Fruit fly (Drosophila melanogaster): ENCODE results near the gene CG18417.
A peak's percentile ranks its signal among the peaks of the same experiment; 100 is the strongest.

The CG18417 gene

DNA sequence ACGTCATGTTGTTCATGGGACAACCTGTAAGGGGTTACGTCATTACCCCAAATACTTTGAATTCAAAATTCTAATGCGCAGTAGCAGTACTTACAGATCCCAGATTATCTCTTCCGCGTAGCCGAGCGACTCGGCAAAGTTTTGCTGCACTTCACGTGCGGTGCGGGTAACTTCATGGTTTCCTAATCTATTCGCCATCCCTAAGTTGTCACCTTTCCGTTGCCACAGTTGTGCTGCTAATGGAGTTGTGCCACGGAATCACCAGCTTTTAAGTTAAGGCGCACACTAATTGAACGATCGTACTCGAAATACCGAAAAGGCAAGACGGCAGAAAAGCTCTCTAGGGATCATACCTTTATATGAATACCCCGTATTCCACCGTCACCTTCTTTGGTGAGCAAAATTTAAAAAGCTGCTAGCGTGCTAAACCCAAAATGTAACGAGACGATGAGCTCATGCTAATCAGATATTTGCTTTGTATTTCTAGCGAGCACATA lies 40.0 kb upstream of the CG18417 start, which contains the start of gene pst (continued):
- peak; percentile 22 for TF ChIP-seq Atf3 (GFP tag; optimal IDR thresholded peaks at IDR 0.05)
- TF ChIP-seq CG7963 (GFP tag; IDR thresholded peaks at IDR 0.05; ENCODE audit: partially characterized antibody), result no peak
- no peak for TF ChIP-seq CG1647 (GFP tag; optimal IDR thresholded peaks at IDR 0.05)
- TF ChIP-seq CG10366 (GFP tag; IDR thresholded peaks at IDR 0.05), result no peak
- no peak for TF ChIP-seq psq (GFP tag; optimal IDR thresholded peaks at IDR 0.05)
- TF ChIP-seq CG15601 (tag; optimal IDR thresholded peaks at IDR 0.05), result no peak
- no peak for TF ChIP-seq Dfd (GFP tag; optimal IDR thresholded peaks at IDR 0.05)
- peak; percentile 44 for TF ChIP-seq Dp (GFP tag; optimal IDR thresholded peaks at IDR 0.05)
- no peak for TF ChIP-seq ap (GFP tag; IDR thresholded peaks at IDR 0.05)
- TF ChIP-seq CG3847 (GFP tag; IDR thresholded peaks at IDR 0.05), result no peak
- TF ChIP-seq CG3407 (GFP tag; optimal IDR thresholded peaks at IDR 0.05), result no peak
- no peak for TF ChIP-seq phol (tag; optimal IDR thresholded peaks at IDR 0.05)
- no peak for TF ChIP-seq Sry-δ (GFP tag; optimal IDR thresholded peaks at IDR 0.05)
- no peak for TF ChIP-seq Hmx (GFP tag; optimal IDR thresholded peaks at IDR 0.05)
- peak; percentile 14 for TF ChIP-seq D19A (tag; optimal IDR thresholded peaks at IDR 0.05)
- TF ChIP-seq Oli (tag; optimal IDR thresholded peaks at IDR 0.05), result no peak
- TF ChIP-seq CG17385 (GFP tag; optimal IDR thresholded peaks at IDR 0.05), result peak; percentile 50
- peak; percentile 25 for TF ChIP-seq tna (GFP tag; IDR thresholded peaks at IDR 0.05; ENCODE audit: partially characterized antibody)
- TF ChIP-seq CG6813 (GFP tag; optimal IDR thresholded peaks at IDR 0.05), result no peak
- no peak for TF ChIP-seq CG8388 (GFP tag; optimal IDR thresholded peaks at IDR 0.05)
- TF ChIP-seq Hr39 (optimal IDR thresholded peaks at IDR 0.05), result no peak
- TF ChIP-seq toy (GFP tag; IDR thresholded peaks at IDR 0.05), result no peak
- no peak for TF ChIP-seq CG31365 (tag; optimal IDR thresholded peaks at IDR 0.05)
- TF ChIP-seq CG9727 (GFP tag; optimal IDR thresholded peaks at IDR 0.05), result peak; percentile 29
- TF ChIP-seq bcd (GFP tag; optimal IDR thresholded peaks at IDR 0.05), result no peak
- no peak for TF ChIP-seq abd-A (tag; optimal IDR thresholded peaks at IDR 0.05)
- TF ChIP-seq Six4 (GFP tag; optimal IDR thresholded peaks at IDR 0.05), result no peak
- TF ChIP-seq CG10565 (GFP tag; optimal IDR thresholded peaks at IDR 0.05), result no peak
- no peak for TF ChIP-seq CG43689 (GFP tag; IDR thresholded peaks at IDR 0.05)
- TF ChIP-seq sens-2 (GFP tag; IDR thresholded peaks at IDR 0.05), result peak; percentile 6; the same call in 1 of the 2 replicates
- TF ChIP-seq CG4730 (GFP tag; IDR thresholded peaks at IDR 0.05), result no peak
- TF ChIP-seq PHDP (tag; optimal IDR thresholded peaks at IDR 0.05), result peak; percentile 40
- TF ChIP-seq gsb-n (tag; optimal IDR thresholded peaks at IDR 0.05), result no peak
- TF ChIP-seq Abd-B (GFP tag; optimal IDR thresholded peaks at IDR 0.05), result no peak
- no peak for TF ChIP-seq pb (GFP tag; optimal IDR thresholded peaks at IDR 0.05)
- no peak for TF ChIP-seq br (optimal IDR thresholded peaks at IDR 0.05)
- peak; percentile 27; the same call in 1 of the 2 replicates for TF ChIP-seq Rfx (GFP tag; IDR thresholded peaks at IDR 0.05)
- TF ChIP-seq CG8765 (GFP tag; IDR thresholded peaks at IDR 0.05), result no peak
- TF ChIP-seq Blimp-1 (GFP tag; optimal IDR thresholded peaks at IDR 0.05), result no peak
- no peak for TF ChIP-seq CG9817 (tag; optimal IDR thresholded peaks at IDR 0.05)
- TF ChIP-seq CG2199 (GFP tag; IDR thresholded peaks at IDR 0.05), result no peak
- no peak for TF ChIP-seq CG1832 (GFP tag; optimal IDR thresholded peaks at IDR 0.05)
- no peak for TF ChIP-seq gsb (GFP tag; IDR thresholded peaks at IDR 0.05)
- TF ChIP-seq Gsc (GFP tag; IDR thresholded peaks at IDR 0.05), result no peak
- no peak for TF ChIP-seq CG2120 (GFP tag; optimal IDR thresholded peaks at IDR 0.05)
- no peak for TF ChIP-seq repo (GFP tag; optimal IDR thresholded peaks at IDR 0.05)
- no peak for TF ChIP-seq lbe (GFP tag; optimal IDR thresholded peaks at IDR 0.05)
- TF ChIP-seq tap (tag; optimal IDR thresholded peaks at IDR 0.05), result no peak
- TF ChIP-seq CG7786 (GFP tag; optimal IDR thresholded peaks at IDR 0.05), result peak; percentile 20
- TF ChIP-seq Awh (GFP tag; IDR thresholded peaks at IDR 0.05), result 0 out of 2 replicates have a peak, but pooled peaks have one; percentile 8
- TF ChIP-seq unc-4 (GFP tag; IDR thresholded peaks at IDR 0.05; ENCODE audit: partially characterized antibody), result no peak
- TF ChIP-seq Chrac-16 (GFP tag; optimal IDR thresholded peaks at IDR 0.05), result no peak

All from whole organism, embryonic.